Fruit fly (Drosophila melanogaster) whole organism, adult: ENCODE measurements around the gene Bro.

Experiments used
- CG11617 ChIP-seq: fragments of 200-800 bp; sonication (Bioruptor generic); optimal IDR thresholded peaks from 2 replicates; lab custom pipeline; 2017; ENCODE audit warnings: mild to moderate bottlenecking, missing biosample characterization, missing genetic modification reagents, missing genetic modification characterization
- CG12768 ChIP-seq: fragments of 200-800 bp; sonication (Bioruptor generic); optimal IDR thresholded peaks from 2 replicates; lab custom pipeline; 2017; ENCODE audit warnings: missing biosample characterization, missing genetic modification characterization, mild to moderate bottlenecking, moderate library complexity, missing genetic modification reagents
- CG14711 ChIP-seq: fragments of 200-800 bp; sonication (Bioruptor generic); optimal IDR thresholded peaks from 2 replicates; lab custom pipeline; 2018; ENCODE audit warnings: missing biosample characterization, mild to moderate bottlenecking, missing genetic modification characterization, moderate library complexity
- CG1620 ChIP-seq: fragments of 200-800 bp; sonication (Bioruptor generic); optimal IDR thresholded peaks from 2 replicates; lab custom pipeline; 2016; ENCODE audit warnings: missing biosample characterization, missing genetic modification characterization
- CG33017 ChIP-seq: fragments of 200-800 bp; sonication (Bioruptor generic); optimal IDR thresholded peaks from 2 replicates; lab custom pipeline; 2018; ENCODE audit warnings: missing biosample characterization, mild to moderate bottlenecking, missing genetic modification characterization, moderate library complexity
- CG5204 ChIP-seq: fragments of 200-800 bp; sonication (Bioruptor generic); optimal IDR thresholded peaks from 2 replicates; lab custom pipeline; 2016; ENCODE audit warnings: missing biosample characterization, missing genetic modification characterization
- CG7045 ChIP-seq: fragments of 200-800 bp; sonication (Bioruptor generic); optimal IDR thresholded peaks from 2 replicates; lab custom pipeline; 2017; ENCODE audit warnings: missing biosample characterization, mild to moderate bottlenecking, missing genetic modification characterization
- CG7101 ChIP-seq: fragments of 200-800 bp; sonication (Bioruptor generic); optimal IDR thresholded peaks from 2 replicates; lab custom pipeline; 2018; ENCODE audit warnings: missing biosample characterization, mild to moderate bottlenecking, missing genetic modification characterization, moderate library complexity
- Clk ChIP-seq: fragments of 200-800 bp; sonication (Bioruptor generic); optimal IDR thresholded peaks from 2 replicates; lab custom pipeline; 2017; ENCODE audit warnings: missing biosample characterization, missing genetic modification characterization
- Crg-1 ChIP-seq: fragments of 200-800 bp; sonication (Bioruptor generic); optimal IDR thresholded peaks from 2 replicates; lab custom pipeline; 2016; ENCODE audit warnings: missing biosample characterization, missing genetic modification characterization
- Hr96 ChIP-seq: fragments of 200-800 bp; sonication (Bioruptor generic); optimal IDR thresholded peaks from 2 replicates; lab custom pipeline; 2016; ENCODE audit warnings: missing biosample characterization, missing genetic modification characterization
- Mnt ChIP-seq: fragments of 200-800 bp; sonication (Bioruptor generic); optimal IDR thresholded peaks from 2 replicates; lab custom pipeline; 2016; ENCODE audit warnings: missing biosample characterization, mild to moderate bottlenecking, missing genetic modification characterization
- bab1 ChIP-seq: fragments of 200-800 bp; sonication (Bioruptor generic); optimal IDR thresholded peaks from 3 replicates; lab custom pipeline; 2019; ENCODE audit warnings: missing biosample characterization, mild to moderate bottlenecking, missing genetic modification characterization, moderate library complexity
- cic ChIP-seq: fragments of 200-800 bp; sonication (Bioruptor generic); optimal IDR thresholded peaks from 2 replicates; lab custom pipeline; 2017; ENCODE audit warnings: missing biosample characterization, mild to moderate bottlenecking, missing genetic modification characterization, moderate library complexity
- cnc ChIP-seq, 2 experiments: fragments of >200 bp; optimal IDR thresholded peaks; 2 replicates each; lab custom pipeline; 2017
- kay ChIP-seq: fragments of 200-800 bp; sonication (Bioruptor generic); peaks from one replicate; lab custom pipeline; 2016; ENCODE audit warnings: missing biosample characterization, missing genetic modification characterization, borderline replicate concordance
- ovo ChIP-seq: fragments of 200-800 bp; sonication (Bioruptor generic); optimal IDR thresholded peaks from 2 replicates; lab custom pipeline; 2016; ENCODE audit warnings: missing biosample characterization, missing genetic modification characterization
- pad ChIP-seq: fragments of 200-800 bp; sonication (Bioruptor generic); optimal IDR thresholded peaks from 3 replicates; lab custom pipeline; 2017; ENCODE audit warnings: missing biosample characterization, missing genetic modification characterization, mild to moderate bottlenecking, moderate library complexity, missing genetic modification reagents
- tj ChIP-seq: fragments of 200-800 bp; sonication (Bioruptor generic); optimal IDR thresholded peaks from 3 replicates; lab custom pipeline; 2017; ENCODE audit warnings: missing biosample characterization, mild to moderate bottlenecking, missing genetic modification characterization, moderate library complexity
- toe ChIP-seq: fragments of 200-800 bp; sonication (Bioruptor generic); optimal IDR thresholded peaks from 2 replicates; lab custom pipeline; 2016; ENCODE audit warnings: missing biosample characterization, missing genetic modification characterization

The Bro gene

dm6 chr3L:1637652-1638051 is 10.0 kb upstream of the Bro start, which contains the start of gene nSyb:
nSyb (minus strand) TSS chr3L:1637752.
- no peak for TF ChIP-seq CG5204 (GFP tag; lab: Kevin White, UChicago)
- TF ChIP-seq kay (GFP tag; lab: Kevin White, UChicago): no peak
- no peak for TF ChIP-seq Crg-1 (GFP tag; lab: Kevin White, UChicago)
- no peak for TF ChIP-seq CG1620
- no peak for TF ChIP-seq Hr96 (GFP tag; lab: Kevin White, UChicago)
- TF ChIP-seq tj (GFP tag; lab: Kevin White, UChicago): no peak
- no peak for TF ChIP-seq cnc (optimal IDR thresholded peaks at IDR 0.05; lab: Kevin White, UChicago)
- no peak for TF ChIP-seq CG12768 (GFP tag; lab: Kevin White, UChicago)
- no peak for TF ChIP-seq cic (GFP tag; lab: Kevin White, UChicago)
- no peak for TF ChIP-seq CG7101
- no peak for TF ChIP-seq CG11617 (GFP tag; lab: Kevin White, UChicago)

- TF ChIP-seq Mnt (GFP tag; lab: Kevin White, UChicago) (peak; percentile 59), CG5204 (GFP tag; lab: Kevin White, UChicago) (no peak), CG7045 (GFP tag; lab: Kevin White, UChicago) (peak; percentile 75), CG33017 (tag; lab: Kevin White, UChicago) (peak; percentile 65), bab1 (peak; percentile 56), pad (peak; percentile 68), CG11617 (GFP tag; lab: Kevin White, UChicago) (peak; percentile 65), CG12768 (GFP tag; lab: Kevin White, UChicago) (peak; percentile 69), tj (GFP tag; lab: Kevin White, UChicago) (peak; percentile 50), CG14711 (tag; lab: Kevin White, UChicago) (peak; percentile 73), ovo (peak; percentile 58), Crg-1 (GFP tag; lab: Kevin White, UChicago) (peak; percentile 65), Hr96 (GFP tag; lab: Kevin White, UChicago) (peak; percentile 84), kay (GFP tag; lab: Kevin White, UChicago) (no peak), CG7101 (peak; percentile 78), Clk (GFP tag; lab: Kevin White, UChicago) (peak; percentile 68), toe (peak; percentile 90), cnc (optimal IDR thresholded peaks at IDR 0.05; lab: Kevin White, UChicago) (no peak), CG1620 (peak; percentile 83), cic (GFP tag; lab: Kevin White, UChicago) (no peak)
Observed at dm6 chr3L:1639185-1639812, 8.4 kb upstream of the Bro start, which contains the start of the genes Mettl2 and Bgb. Mettl2 (minus strand) TSS chr3L:1639235. Bgb (plus strand) TSS chr3L:1639711.

dm6 chr3L:1644920-1645567 is 2.6 kb upstream of the Bro start, which contains the start of the genes alphaCOP and CG13919:
alphaCOP (minus strand) TSS chr3L:1645199.
CG13919 (plus strand) TSS chr3L:1645467.
- TF ChIP-seq pad (peak; percentile 86), CG5204 (GFP tag; lab: Kevin White, UChicago) (peak; percentile 95), CG12768 (GFP tag; lab: Kevin White, UChicago) (peak; percentile 96), Hr96 (GFP tag; lab: Kevin White, UChicago) (peak; percentile 93), Mnt (GFP tag; lab: Kevin White, UChicago) (peak; percentile 91), Crg-1 (GFP tag; lab: Kevin White, UChicago) (peak; percentile 97), CG33017 (tag; lab: Kevin White, UChicago) (peak; percentile 97), CG7045 (GFP tag; lab: Kevin White, UChicago) (peak; percentile 96), cnc (optimal IDR thresholded peaks at IDR 0.05; lab: Kevin White, UChicago) (no peak), Clk (GFP tag; lab: Kevin White, UChicago) (peak; percentile 91), CG7101 (peak; percentile 97), cic (GFP tag; lab: Kevin White, UChicago) (peak; percentile 74), toe (peak; percentile 97), tj (GFP tag; lab: Kevin White, UChicago) (peak; percentile 76), CG11617 (GFP tag; lab: Kevin White, UChicago) (peak; percentile 94), CG14711 (tag; lab: Kevin White, UChicago) (peak; percentile 96), ovo (peak; percentile 84), CG1620 (peak; percentile 95), kay (GFP tag; lab: Kevin White, UChicago) (no peak), bab1 (peak; percentile 98)

dm6 chr3L:1648690-1649355 is 1.2 kb downstream of the Bro start, which contains the start of gene CG13920:
CG13920 (plus strand) TSS chr3L:1648944.
- TF ChIP-seq CG7101: no peak
- no peak for TF ChIP-seq bab1
- TF ChIP-seq CG5204 (GFP tag; lab: Kevin White, UChicago): no peak
- TF ChIP-seq Crg-1 (GFP tag; lab: Kevin White, UChicago): no peak
- no peak for TF ChIP-seq CG1620
- no peak for TF ChIP-seq Hr96 (GFP tag; lab: Kevin White, UChicago)
- TF ChIP-seq CG14711 (tag; lab: Kevin White, UChicago): no peak
- no peak for TF ChIP-seq ovo
- no peak for TF ChIP-seq cic (GFP tag; lab: Kevin White, UChicago)
- no peak for TF ChIP-seq pad
- TF ChIP-seq toe: no peak
- no peak for TF ChIP-seq CG12768 (GFP tag; lab: Kevin White, UChicago)
- TF ChIP-seq cnc (optimal IDR thresholded peaks at IDR 0.05; lab: Kevin White, UChicago): no peak
- TF ChIP-seq kay (GFP tag; lab: Kevin White, UChicago): no peak
- no peak for TF ChIP-seq Mnt (GFP tag; lab: Kevin White, UChicago)
- no peak for TF ChIP-seq tj (GFP tag; lab: Kevin White, UChicago)
- no peak for TF ChIP-seq CG33017 (tag; lab: Kevin White, UChicago)
- TF ChIP-seq CG7045 (GFP tag; lab: Kevin White, UChicago): no peak
- no peak for TF ChIP-seq CG11617 (GFP tag; lab: Kevin White, UChicago)
